7 fruit fly cellular contexts compared by ENCODE assay signal in the genomic region with DNA sequence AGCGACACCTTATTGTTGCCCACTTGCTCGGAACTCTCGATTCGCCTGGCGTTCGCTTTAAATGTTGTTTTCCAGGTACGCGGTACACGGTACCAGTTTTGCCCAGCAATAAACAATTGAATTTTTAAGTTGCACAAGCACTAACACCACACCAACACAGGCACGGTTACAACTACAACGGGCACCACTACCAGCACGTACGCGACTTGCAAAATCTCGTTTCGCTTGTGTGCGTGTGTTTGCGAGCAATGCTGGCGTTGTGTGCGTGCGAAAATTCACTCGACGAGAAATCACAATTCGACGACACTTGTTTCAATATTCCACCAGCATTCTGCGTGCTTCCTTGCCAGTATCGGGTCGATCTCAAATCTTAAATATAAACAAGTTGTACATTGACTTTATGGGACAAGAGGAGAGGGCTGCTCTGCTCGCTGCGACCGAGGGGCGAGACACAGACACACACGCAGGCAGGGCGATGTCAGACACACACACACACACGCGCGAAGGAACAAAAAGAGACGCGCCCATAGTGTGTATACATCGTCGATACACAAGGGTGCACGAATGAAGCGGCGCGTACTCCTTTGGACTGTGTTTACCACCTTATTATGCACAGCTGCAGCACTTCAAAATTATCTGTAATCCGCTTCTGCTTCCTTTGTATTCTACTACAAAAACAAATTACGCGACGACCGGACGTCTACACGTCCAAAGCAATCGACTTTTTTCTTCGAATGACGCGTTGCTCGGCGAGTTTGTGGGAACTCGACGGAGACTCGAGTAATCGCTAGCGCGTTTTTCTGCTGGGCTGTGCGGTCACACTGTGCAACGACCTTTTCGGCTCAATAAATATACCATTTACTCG.
TF ChIP-seq lines count a peak whose summit lies in the region.

fwd (minus strand) TSS at position 740 of the 865 bp plus-strand sequence.

- TF ChIP-seq CTCF in S2 (optimal IDR thresholded peaks at IDR 0.05; lab: Kevin White, UChicago), result peak; percentile 19 to 41
- peak; percentile 25 for TF ChIP-seq CTCF in whole organism, embryonic (GFP tag; optimal IDR thresholded peaks at IDR 0.05; lab: Kevin White, UChicago)

TF ChIP-seq in whole organism, 6 proteins besides CTCF, POLR2A, EP300 and RAD21:
- peak; percentile 88 for TF ChIP-seq CG8478 (optimal IDR thresholded peaks at IDR 0.05; lab: Kevin White, UChicago)
- TF ChIP-seq psq (optimal IDR thresholded peaks at IDR 0.05; lab: Kevin White, UChicago), result no peak

TF ChIP-seq in whole organism, adult, 20 proteins besides CTCF, POLR2A, EP300 and RAD21 (continues in another document):
- TF ChIP-seq cic (GFP tag; optimal IDR thresholded peaks at IDR 0.05; lab: Kevin White, UChicago), result peak; percentile 47
- no peak for TF ChIP-seq kay (GFP tag; lab: Kevin White, UChicago; ENCODE audit: borderline replicate concordance)
- peak; percentile 51 for TF ChIP-seq pad (GFP tag; optimal IDR thresholded peaks at IDR 0.05; lab: Kevin White, UChicago)
- no peak for TF ChIP-seq CG12768 (GFP tag; optimal IDR thresholded peaks at IDR 0.05; lab: Kevin White, UChicago)
- TF ChIP-seq CG7101 (tag; optimal IDR thresholded peaks at IDR 0.05; lab: Kevin White, UChicago), result peak; percentile 51
- no peak for TF ChIP-seq Hr96 (GFP tag; optimal IDR thresholded peaks at IDR 0.05; lab: Kevin White, UChicago)
- peak; percentile 70 for TF ChIP-seq bab1 (GFP tag; optimal IDR thresholded peaks at IDR 0.05; lab: Kevin White, UChicago)
- no peak for TF ChIP-seq CG5204 (GFP tag; optimal IDR thresholded peaks at IDR 0.05; lab: Kevin White, UChicago)
- TF ChIP-seq CG11617 (GFP tag; optimal IDR thresholded peaks at IDR 0.05; lab: Kevin White, UChicago), result peak; percentile 57
- TF ChIP-seq CG33017 (tag; optimal IDR thresholded peaks at IDR 0.05; lab: Kevin White, UChicago), result peak; percentile 22
- no peak for TF ChIP-seq cnc (optimal IDR thresholded peaks at IDR 0.05; lab: Kevin White, UChicago)
- TF ChIP-seq CG1620 (GFP tag; optimal IDR thresholded peaks at IDR 0.05; lab: Kevin White, UChicago), result peak; percentile 23
- TF ChIP-seq ovo (GFP tag; optimal IDR thresholded peaks at IDR 0.05; lab: Kevin White, UChicago), result peak; percentile 52
- no peak for TF ChIP-seq Mnt (GFP tag; optimal IDR thresholded peaks at IDR 0.05; lab: Kevin White, UChicago)
- TF ChIP-seq Clk (GFP tag; optimal IDR thresholded peaks at IDR 0.05; lab: Kevin White, UChicago), result no peak
- no peak for TF ChIP-seq Crg-1 (GFP tag; optimal IDR thresholded peaks at IDR 0.05; lab: Kevin White, UChicago)

TF ChIP-seq in whole organism, embryonic, 481 proteins besides CTCF, POLR2A, EP300 and RAD21 (continues in another document):
- TF ChIP-seq CG10543 (GFP tag; optimal IDR thresholded peaks at IDR 0.05; lab: Kevin White, UChicago) (peak; percentile 82), CG18599 (GFP tag; optimal IDR thresholded peaks at IDR 0.05; lab: Kevin White, UChicago) (peak; percentile 71), CG5953 (GFP tag; IDR thresholded peaks at IDR 0.05; lab: Robert Waterston, UW) (no peak), Sox100B (GFP tag; optimal IDR thresholded peaks at IDR 0.05; lab: Kevin White, UChicago) (no peak), CG33557 (GFP tag; optimal IDR thresholded peaks at IDR 0.05; lab: Kevin White, UChicago) (peak; percentile 54), Ravus (GFP tag; IDR thresholded peaks at IDR 0.05; lab: Robert Waterston, UW) (no peak), CG18764 (GFP tag; optimal IDR thresholded peaks at IDR 0.05; lab: Kevin White, UChicago) (peak; percentile 65), chif (GFP tag; optimal IDR thresholded peaks at IDR 0.05; lab: Kevin White, UChicago) (no peak), Med (GFP tag; lab: Kevin White, UChicago) (peak; percentile 84), bbx (GFP tag; IDR thresholded peaks at IDR 0.05; lab: Robert Waterston, UW; ENCODE audit: partially characterized antibody) (no peak), CG10979 (tag; optimal IDR thresholded peaks at IDR 0.05; lab: Kevin White, UChicago) (peak; percentile 25), MESR4 (GFP tag; optimal IDR thresholded peaks at IDR 0.05; lab: Kevin White, UChicago) (peak; percentile 80), Mad (GFP tag; optimal IDR thresholded peaks at IDR 0.05; lab: Kevin White, UChicago) (no peak), sd (tag; optimal IDR thresholded peaks at IDR 0.05; lab: Kevin White, UChicago) (peak; percentile 16), NC2α (GFP tag; optimal IDR thresholded peaks at IDR 0.05; lab: Kevin White, UChicago) (peak; percentile 2), CG3281 (GFP tag; optimal IDR thresholded peaks at IDR 0.05; lab: Kevin White, UChicago) (peak; percentile 42)

TF ChIP-seq in whole organism, prepupa, 60 proteins besides CTCF, POLR2A, EP300 and RAD21 (continues in another document):
- TF ChIP-seq CG6854 (GFP tag; optimal IDR thresholded peaks at IDR 0.05; lab: Kevin White, UChicago) (peak; percentile 62), net (GFP tag; optimal IDR thresholded peaks at IDR 0.05; lab: Kevin White, UChicago) (no peak), dac (GFP tag; optimal IDR thresholded peaks at IDR 0.05; lab: Kevin White, UChicago) (no peak), esn (GFP tag; optimal IDR thresholded peaks at IDR 0.05; lab: Kevin White, UChicago) (no peak), CG1621 (tag; optimal IDR thresholded peaks at IDR 0.05; lab: Kevin White, UChicago) (peak; percentile 20), Hr38 (GFP tag; optimal IDR thresholded peaks at IDR 0.05; lab: Kevin White, UChicago) (no peak), CG3032 (tag; optimal IDR thresholded peaks at IDR 0.05; lab: Kevin White, UChicago) (no peak), CG15336 (GFP tag; IDR thresholded peaks at IDR 0.05; lab: Robert Waterston, UW) (0 out of 2 replicates have a peak, but pooled peaks have one; percentile 6), Hr39 (GFP tag; optimal IDR thresholded peaks at IDR 0.05; lab: Kevin White, UChicago) (no peak), Gug (GFP tag; IDR thresholded peaks at IDR 0.05; lab: Robert Waterston, UW) (no peak), OdsH (GFP tag; optimal IDR thresholded peaks at IDR 0.05; lab: Kevin White, UChicago) (no peak), CG8119 (GFP tag; IDR thresholded peaks at IDR 0.05; lab: Robert Waterston, UW) (no peak), acj6 (GFP tag; optimal IDR thresholded peaks at IDR 0.05; lab: Kevin White, UChicago) (no peak), pdm3 (GFP tag; optimal IDR thresholded peaks at IDR 0.05; lab: Kevin White, UChicago) (no peak), Eip93F (GFP tag; optimal IDR thresholded peaks at IDR 0.05; lab: Kevin White, UChicago) (no peak), Sox14 (GFP tag; optimal IDR thresholded peaks at IDR 0.05; lab: Kevin White, UChicago) (peak; percentile 61)

TF ChIP-seq in whole organism, pupa, 21 proteins besides CTCF, POLR2A, EP300 and RAD21:
- TF ChIP-seq CG8159 (tag; optimal IDR thresholded peaks at IDR 0.05; lab: Kevin White, UChicago), result peak; percentile 30
- TF ChIP-seq fd96Ca (GFP tag; IDR thresholded peaks at IDR 0.05; lab: Robert Waterston, UW), result peak; percentile 22; the same call in 1 of the 3 replicates
- no peak for TF ChIP-seq Snoo (tag; optimal IDR thresholded peaks at IDR 0.05; lab: Kevin White, UChicago)
- TF ChIP-seq Pif1B (GFP tag; optimal IDR thresholded peaks at IDR 0.05; lab: Kevin White, UChicago), result no peak
- peak; percentile 63 for TF ChIP-seq EcR (GFP tag; optimal IDR thresholded peaks at IDR 0.05; lab: Kevin White, UChicago)
- TF ChIP-seq CG4496 (GFP tag; IDR thresholded peaks at IDR 0.05; lab: Robert Waterston, UW), result peak; percentile 74
- TF ChIP-seq CG12605 (GFP tag; IDR thresholded peaks at IDR 0.05; lab: Robert Waterston, UW), result 0 out of 2 replicates have a peak, but pooled peaks have one; percentile 14
TF ChIP-seq in whole organism, pupa: peak in this region for 5.

TF ChIP-seq in whole organism, wandering third instar larva, 38 proteins besides CTCF, POLR2A, EP300 and RAD21:
- TF ChIP-seq Hr83 (GFP tag; optimal IDR thresholded peaks at IDR 0.05; lab: Kevin White, UChicago; ENCODE audit: poor library complexity, severe bottlenecking) (peak; percentile 64), HLH106 (tag; optimal IDR thresholded peaks at IDR 0.05; lab: Kevin White, UChicago) (peak; percentile 16), usp (GFP tag; optimal IDR thresholded peaks at IDR 0.05; lab: Kevin White, UChicago) (no peak), jim (GFP tag; optimal IDR thresholded peaks at IDR 0.05; lab: Kevin White, UChicago) (no peak), N (GFP tag; optimal IDR thresholded peaks at IDR 0.05; lab: Kevin White, UChicago) (peak; percentile 90), psq (GFP tag; optimal IDR thresholded peaks at IDR 0.05; lab: Kevin White, UChicago) (no peak), Abd-B (GFP tag; optimal IDR thresholded peaks at IDR 0.05; lab: Kevin White, UChicago) (peak; percentile 78), h (GFP tag; optimal IDR thresholded peaks at IDR 0.05; lab: Kevin White, UChicago) (peak; percentile 31), foxo (GFP tag; optimal IDR thresholded peaks at IDR 0.05; lab: Kevin White, UChicago) (peak in 1 of 2 experiments; percentile 9), Sp1 (GFP tag; optimal IDR thresholded peaks at IDR 0.05; lab: Kevin White, UChicago) (peak; percentile 49), Rel (GFP tag; optimal IDR thresholded peaks at IDR 0.05; lab: Kevin White, UChicago) (peak; percentile 31), Rel (tag; optimal IDR thresholded peaks at IDR 0.05; lab: Kevin White, UChicago) (peak; percentile 34), lola (GFP tag; optimal IDR thresholded peaks at IDR 0.05; lab: Kevin White, UChicago) (no peak), sage (GFP tag; optimal IDR thresholded peaks at IDR 0.05; lab: Kevin White, UChicago) (no peak), rgr (GFP tag; optimal IDR thresholded peaks at IDR 0.05; lab: Kevin White, UChicago) (peak; percentile 22), fru (GFP tag; optimal IDR thresholded peaks at IDR 0.05; lab: Kevin White, UChicago) (peak; percentile 11), Jra (GFP tag; optimal IDR thresholded peaks at IDR 0.05; lab: Kevin White, UChicago) (peak; percentile 30), Hnf4 (GFP tag; optimal IDR thresholded peaks at IDR 0.05; lab: Kevin White, UChicago) (peak; percentile 22), Myc (optimal IDR thresholded peaks at IDR 0.05; lab: Kevin White, UChicago) (peak; percentile 66), tai (GFP tag; optimal IDR thresholded peaks at IDR 0.05; lab: Kevin White, UChicago) (no peak)
